Fruit fly (Drosophila melanogaster) whole organism, embryonic: ENCODE measurements around the gene CG3679.

Experiments
- ATbp ChIP-seq: fragments of 200-800 bp; sonication (Bioruptor generic); optimal IDR thresholded peaks from 2 replicates; lab custom pipeline; 2017; ENCODE audit warnings: missing biosample characterization, mild to moderate bottlenecking, missing genetic modification characterization, missing genetic modification reagents
- Abd-B ChIP-seq: fragments of 200-800 bp; sonication (Bioruptor generic); optimal IDR thresholded peaks from 2 replicates; lab custom pipeline; 2018; ENCODE audit warnings: missing biosample characterization, mild to moderate bottlenecking, missing genetic modification characterization, moderate library complexity
- Aef1 ChIP-seq: fragments of 200-800 bp; sonication (Bioruptor generic); IDR thresholded peaks from 3 replicates; pipeline ENCODE4 v1.3.6; 2022; ENCODE audit warnings: missing biosample characterization, missing genetic modification characterization
- Asciz ChIP-seq: fragments of 200-800 bp; sonication (Bioruptor generic); optimal IDR thresholded peaks from 2 replicates; lab custom pipeline; 2017; ENCODE audit warnings: missing biosample characterization, mild to moderate bottlenecking, missing genetic modification characterization, missing genetic modification reagents
- Atf-2 ChIP-seq: fragments of 200-800 bp; sonication (Bioruptor generic); optimal IDR thresholded peaks from 2 replicates; lab custom pipeline; 2016; ENCODE audit warnings: missing biosample characterization, missing genetic modification characterization
- C15 ChIP-seq: fragments of 200-800 bp; sonication (Bioruptor generic); IDR thresholded peaks from 3 replicates; pipeline ENCODE4 v1.3.6; 2022; ENCODE audit warnings: missing biosample characterization, missing genetic modification characterization
- CG11085 ChIP-seq: fragments of 200-800 bp; sonication (Bioruptor generic); IDR thresholded peaks from 2 replicates; pipeline ENCODE4 v1.3.6; 2022; ENCODE audit warnings: missing biosample characterization, missing genetic modification characterization
- CG1233 ChIP-seq: fragments of 200-800 bp; sonication (Bioruptor generic); optimal IDR thresholded peaks from 4 replicates; lab custom pipeline; 2018; ENCODE audit warnings: missing biosample characterization, mild to moderate bottlenecking, missing genetic modification characterization
- CG13775 ChIP-seq: fragments of 200-800 bp; sonication (Bioruptor generic); optimal IDR thresholded peaks from 3 replicates; lab custom pipeline; 2017; ENCODE audit warnings: missing biosample characterization, mild to moderate bottlenecking, missing genetic modification characterization
- CG14710 ChIP-seq: fragments of 200-800 bp; sonication (Bioruptor generic); optimal IDR thresholded peaks from 3 replicates; lab custom pipeline; 2019; ENCODE audit warnings: missing biosample characterization, mild to moderate bottlenecking, missing genetic modification characterization, moderate library complexity
- CG17361 ChIP-seq: fragments of 200-800 bp; sonication (Bioruptor generic); IDR thresholded peaks from 3 replicates; pipeline ENCODE4 v1.3.6; 2022; ENCODE audit warnings: missing biosample characterization, missing genetic modification characterization
- CG2120 ChIP-seq: fragments of 200-800 bp; sonication (Bioruptor generic); optimal IDR thresholded peaks from 3 replicates; lab custom pipeline; 2016; ENCODE audit warnings: missing biosample characterization, missing genetic modification characterization
- CG2712 ChIP-seq: fragments of 200-800 bp; optimal IDR thresholded peaks from 3 replicates; lab custom pipeline; 2019; ENCODE audit warnings: missing biosample characterization, mild to moderate bottlenecking, missing genetic modification characterization, moderate library complexity
- CG31388 ChIP-seq: fragments of 200-800 bp; sonication (Bioruptor generic); optimal IDR thresholded peaks from 2 replicates; lab custom pipeline; 2016; ENCODE audit warnings: missing biosample characterization, missing genetic modification characterization
- CG33557 ChIP-seq: fragments of 200-800 bp; sonication (Bioruptor generic); optimal IDR thresholded peaks from 2 replicates; lab custom pipeline; 2019; ENCODE audit warnings: missing biosample characterization, mild to moderate bottlenecking, missing genetic modification characterization, moderate library complexity
- CG34224 ChIP-seq: fragments of 200-800 bp; sonication (Bioruptor generic); IDR thresholded peaks from 3 replicates; pipeline ENCODE4 v1.3.6; 2022; ENCODE audit warnings: missing biosample characterization, missing genetic modification characterization; ENCODE audit not compliant: partially characterized antibody
- CG4360 ChIP-seq: fragments of 200-800 bp; sonication (Bioruptor generic); IDR thresholded peaks from 2 replicates; pipeline ENCODE4 v1.3.6; 2022; ENCODE audit warnings: missing biosample characterization, missing genetic modification characterization
- CG7839 ChIP-seq: fragments of 200-800 bp; sonication (Bioruptor generic); optimal IDR thresholded peaks from 3 replicates; lab custom pipeline; 2018; ENCODE audit warnings: missing biosample characterization, mild to moderate bottlenecking, missing genetic modification characterization, moderate library complexity
- CG7963 ChIP-seq: fragments of 200-800 bp; sonication (Bioruptor generic); IDR thresholded peaks from 3 replicates; pipeline ENCODE4 v1.3.6; 2022; ENCODE audit warnings: missing biosample characterization, missing genetic modification characterization; ENCODE audit not compliant: partially characterized antibody
- CG8359 ChIP-seq: fragments of 200-800 bp; sonication (Bioruptor generic); optimal IDR thresholded peaks from 2 replicates; lab custom pipeline; 2017; ENCODE audit warnings: missing biosample characterization, mild to moderate bottlenecking, missing genetic modification characterization, borderline replicate concordance
- Camta ChIP-seq: fragments of 200-800 bp; sonication (Bioruptor generic); optimal IDR thresholded peaks from 2 replicates; lab custom pipeline; 2016; ENCODE audit warnings: missing biosample characterization, missing genetic modification characterization
- CkIIα-i1 ChIP-seq: fragments of 200-800 bp; sonication (Bioruptor generic); IDR thresholded peaks from 2 replicates; pipeline ENCODE4 v1.3.6; 2022; ENCODE audit warnings: missing biosample characterization, missing genetic modification characterization
- CrebB ChIP-seq: fragments of 200-800 bp; sonication (Bioruptor generic); optimal IDR thresholded peaks from 3 replicates; lab custom pipeline; 2018; ENCODE audit warnings: missing biosample characterization, mild to moderate bottlenecking, missing genetic modification characterization
- D19B ChIP-seq: fragments of 200-800 bp; sonication (Bioruptor generic); optimal IDR thresholded peaks from 2 replicates; lab custom pipeline; 2017; ENCODE audit warnings: missing biosample characterization, mild to moderate bottlenecking, missing genetic modification characterization
- Dbx ChIP-seq: fragments of 200-800 bp; sonication (Bioruptor generic); IDR thresholded peaks from 3 replicates; pipeline ENCODE4 v1.3.6; 2022; ENCODE audit warnings: missing biosample characterization, missing genetic modification characterization
- Dip2 ChIP-seq: fragments of 200-800 bp; sonication (Bioruptor generic); IDR thresholded peaks from 2 replicates; pipeline ENCODE4 v1.3.6; 2022; ENCODE audit warnings: missing biosample characterization, missing genetic modification characterization
- Drgx ChIP-seq: fragments of 200-800 bp; sonication (Bioruptor generic); IDR thresholded peaks from 2 replicates; pipeline ENCODE4 v1.3.6; 2022; ENCODE audit warnings: missing biosample characterization, missing genetic modification characterization
- HHEX ChIP-seq: fragments of 200-800 bp; sonication (Bioruptor generic); optimal IDR thresholded peaks from 3 replicates; lab custom pipeline; 2017; ENCODE audit warnings: missing biosample characterization, mild to moderate bottlenecking, missing genetic modification characterization, missing genetic modification reagents
- Hand ChIP-seq: fragments of 200-800 bp; sonication (Bioruptor generic); optimal IDR thresholded peaks from 2 replicates; lab custom pipeline; 2017; ENCODE audit warnings: mild to moderate bottlenecking, missing biosample characterization, missing genetic modification reagents, missing genetic modification characterization
- Hr39 ChIP-seq: fragments of >200 bp; optimal IDR thresholded peaks from 2 replicates; lab custom pipeline; 2017
- Hsf ChIP-seq: fragments of 200-800 bp; sonication (Bioruptor generic); optimal IDR thresholded peaks from 3 replicates; lab custom pipeline; 2016; ENCODE audit warnings: missing biosample characterization, missing genetic modification characterization
- Lim3 ChIP-seq: fragments of 200-800 bp; sonication (Bioruptor generic); IDR thresholded peaks from 2 replicates; pipeline ENCODE4 v1.3.6; 2022; ENCODE audit warnings: missing biosample characterization, missing genetic modification characterization
- MESR4 ChIP-seq: fragments of 200-800 bp; sonication (Bioruptor generic); optimal IDR thresholded peaks from 2 replicates; lab custom pipeline; 2018; ENCODE audit warnings: missing biosample characterization, mild to moderate bottlenecking, missing genetic modification characterization, moderate library complexity
- MTF-1 ChIP-seq: fragments of 200-800 bp; sonication (Bioruptor generic); optimal IDR thresholded peaks from 2 replicates; lab custom pipeline; 2018; ENCODE audit warnings: missing biosample characterization, mild to moderate bottlenecking, missing genetic modification characterization, borderline replicate concordance
- Nf-YC ChIP-seq: fragments of 200-800 bp; optimal IDR thresholded peaks from 3 replicates; lab custom pipeline; 2019; ENCODE audit warnings: missing biosample characterization, mild to moderate bottlenecking, missing genetic modification characterization, moderate library complexity
- Poxn ChIP-seq: fragments of 200-800 bp; sonication (Bioruptor generic); IDR thresholded peaks from 2 replicates; pipeline ENCODE4 v1.3.6; 2022; ENCODE audit warnings: missing biosample characterization, missing genetic modification characterization
- btn ChIP-seq: fragments of 200-800 bp; sonication (Bioruptor generic); optimal IDR thresholded peaks from 2 replicates; lab custom pipeline; 2016; ENCODE audit warnings: missing biosample characterization, missing genetic modification characterization
- cwo ChIP-seq: fragments of 200-800 bp; sonication (Bioruptor generic); optimal IDR thresholded peaks from 3 replicates; lab custom pipeline; 2017; ENCODE audit warnings: missing biosample characterization, missing genetic modification characterization, mild to moderate bottlenecking, moderate library complexity, missing genetic modification reagents
- disco-r ChIP-seq: fragments of 200-800 bp; sonication (Bioruptor generic); optimal IDR thresholded peaks from 2 replicates; lab custom pipeline; 2016; ENCODE audit warnings: missing biosample characterization, missing genetic modification characterization
- ems ChIP-seq: fragments of 200-800 bp; sonication (Bioruptor generic); optimal IDR thresholded peaks from 3 replicates; lab custom pipeline; 2016; ENCODE audit warnings: missing biosample characterization, missing genetic modification characterization
- esg ChIP-seq: fragments of 200-800 bp; sonication (Bioruptor generic); conservative IDR thresholded peaks from 2 replicates; pipeline ENCODE4 v1.3.6; 2022; ENCODE audit warnings: missing biosample characterization, missing genetic modification characterization
- h ChIP-seq: fragments of >200 bp; optimal IDR thresholded peaks from 2 replicates; lab custom pipeline; 2017
- inv ChIP-seq: fragments of 200-800 bp; sonication (Bioruptor generic); IDR thresholded peaks from 2 replicates; pipeline ENCODE4 v1.3.6; 2022; ENCODE audit warnings: missing biosample characterization, missing genetic modification characterization; ENCODE audit not compliant: partially characterized antibody
- jumu ChIP-seq: fragments of 200-800 bp; sonication (Bioruptor generic); optimal IDR thresholded peaks from 3 replicates; lab custom pipeline; 2016; ENCODE audit warnings: missing biosample characterization, missing genetic modification characterization
- lab ChIP-seq: fragments of 200-800 bp; sonication (Bioruptor generic); optimal IDR thresholded peaks from 3 replicates; lab custom pipeline; 2017; ENCODE audit warnings: missing biosample characterization, missing genetic modification characterization, mild to moderate bottlenecking, moderate library complexity, missing genetic modification reagents
- peb ChIP-seq: fragments of 200-800 bp; sonication (Bioruptor generic); IDR thresholded peaks from 2 replicates; pipeline ENCODE4 v1.3.6; 2022; ENCODE audit warnings: missing biosample characterization, missing genetic modification characterization
- pfk ChIP-seq: fragments of 200-800 bp; sonication (Bioruptor generic); optimal IDR thresholded peaks from 2 replicates; lab custom pipeline; 2018; ENCODE audit warnings: missing biosample characterization, mild to moderate bottlenecking, missing genetic modification characterization, moderate library complexity
- sob ChIP-seq: fragments of 200-800 bp; sonication (Bioruptor generic); IDR thresholded peaks from 2 replicates; pipeline ENCODE4 v1.3.6; 2022; ENCODE audit warnings: missing biosample characterization, missing genetic modification characterization
- tgo ChIP-seq: fragments of 200-800 bp; sonication (Bioruptor generic); IDR thresholded peaks from 3 replicates; pipeline ENCODE4 v1.3.6; 2022; ENCODE audit warnings: missing biosample characterization, missing genetic modification characterization
- trh ChIP-seq: fragments of 200-800 bp; sonication (Bioruptor generic); optimal IDR thresholded peaks from 2 replicates; lab custom pipeline; 2016; ENCODE audit warnings: missing biosample characterization, missing genetic modification characterization
- unc-4 ChIP-seq: fragments of 200-800 bp; sonication (Bioruptor generic); IDR thresholded peaks from 2 replicates; pipeline ENCODE4 v1.3.6; 2022; ENCODE audit warnings: missing biosample characterization, missing genetic modification characterization; ENCODE audit not compliant: partially characterized antibody

Gene CG3679

DNA sequence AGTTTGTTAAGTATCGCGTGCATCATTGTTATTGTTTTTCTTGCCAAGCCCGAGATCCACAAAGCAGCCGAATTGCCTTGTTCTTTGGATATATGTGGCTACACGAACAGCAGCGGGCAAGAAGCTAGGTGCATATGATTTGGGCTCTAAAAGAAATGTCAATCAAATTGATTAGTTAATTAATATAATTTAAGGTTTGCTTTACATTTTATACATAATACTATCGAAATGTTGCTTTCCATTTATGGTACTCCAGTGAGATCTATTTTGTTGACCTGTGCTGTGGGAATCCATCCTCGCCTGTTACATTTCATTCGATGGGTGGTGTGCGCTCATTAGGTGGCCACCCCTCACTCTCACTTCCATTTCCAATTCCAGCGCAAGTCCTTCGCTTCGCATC, 40.3 kb upstream of the CG3679 start (continued):
- TF ChIP-seq Poxn = no peak
- TF ChIP-seq CG2120 (GFP tag; lab: Kevin White, UChicago) = peak; percentile 73
- peak; percentile 75 for TF ChIP-seq HHEX (GFP tag; lab: Kevin White, UChicago)
- peak; percentile 64 for TF ChIP-seq Hand (GFP tag; lab: Kevin White, UChicago)
- peak; percentile 66 for TF ChIP-seq CG11085 (GFP tag; lab: Robert Waterston, UW)
- TF ChIP-seq Nf-YC = peak; percentile 51
- TF ChIP-seq ems (GFP tag; lab: Kevin White, UChicago) = peak; percentile 28
- peak; percentile 25 for TF ChIP-seq D19B (GFP tag; lab: Kevin White, UChicago)
- no peak for TF ChIP-seq MESR4 (GFP tag; lab: Kevin White, UChicago)
- TF ChIP-seq pfk (GFP tag; lab: Kevin White, UChicago) = no peak
- TF ChIP-seq CkIIα-i1 = no peak; the same call in 1 of the 2 replicates
- no peak for TF ChIP-seq unc-4
- peak; percentile 89 for TF ChIP-seq lab
- TF ChIP-seq jumu = peak; percentile 41
- TF ChIP-seq sob (GFP tag; lab: Robert Waterston, UW) = peak; percentile 73
- TF ChIP-seq CG7963 (GFP tag; lab: Robert Waterston, UW) = no peak
- no peak for TF ChIP-seq Hr39
- TF ChIP-seq btn = peak; percentile 28
- no peak for TF ChIP-seq h
- peak; percentile 87 for TF ChIP-seq CG7839
- peak; percentile 86 for TF ChIP-seq CG2712 (tag; lab: Kevin White, UChicago)
- peak; percentile 74 for TF ChIP-seq tgo (GFP tag; lab: Robert Waterston, UW)
- TF ChIP-seq Asciz (GFP tag; lab: Kevin White, UChicago) = peak; percentile 67
- TF ChIP-seq Abd-B (GFP tag; lab: Kevin White, UChicago) = peak; percentile 64
- TF ChIP-seq Hsf (GFP tag; lab: Kevin White, UChicago) = peak; percentile 74
- TF ChIP-seq CG8359 (GFP tag; lab: Kevin White, UChicago) = peak; percentile 61
- TF ChIP-seq CG13775 (GFP tag; lab: Kevin White, UChicago) = peak; percentile 68
- peak; percentile 52 for TF ChIP-seq Camta (GFP tag; lab: Kevin White, UChicago)
- TF ChIP-seq CrebB (tag; lab: Kevin White, UChicago) = peak; percentile 61
- peak; percentile 60 for TF ChIP-seq CG33557 (GFP tag; lab: Kevin White, UChicago)
- peak; percentile 72 for TF ChIP-seq CG1233 (GFP tag; lab: Kevin White, UChicago)
- TF ChIP-seq CG34224 (GFP tag; lab: Robert Waterston, UW) = no peak
- peak; percentile 49 for TF ChIP-seq CG31388 (GFP tag; lab: Kevin White, UChicago)
- 0 out of 3 replicates have a peak, but pooled peaks have one; percentile 13 for TF ChIP-seq C15 (GFP tag; lab: Robert Waterston, UW)
- TF ChIP-seq CG4360 (GFP tag; lab: Robert Waterston, UW) = peak; percentile 59
- peak; percentile 72 for TF ChIP-seq CG17361 (GFP tag; lab: Robert Waterston, UW)
- peak; percentile 72 for TF ChIP-seq ATbp
- TF ChIP-seq Atf-2 (GFP tag; lab: Kevin White, UChicago) = no peak
- TF ChIP-seq esg = peak; percentile 77
- TF ChIP-seq Dbx (GFP tag; lab: Robert Waterston, UW) = peak; percentile 77
- peak; percentile 57 for TF ChIP-seq Drgx (GFP tag; lab: Robert Waterston, UW)
- peak; percentile 20 for TF ChIP-seq MTF-1 (GFP tag; lab: Kevin White, UChicago)
- peak; percentile 69 for TF ChIP-seq Aef1 (GFP tag; lab: Robert Waterston, UW)
- TF ChIP-seq Dip2 = no peak
- TF ChIP-seq Lim3 (GFP tag; lab: Robert Waterston, UW) = peak; percentile 45; the same call in 1 of the 2 replicates
- no peak for TF ChIP-seq disco-r (GFP tag; lab: Kevin White, UChicago)
- TF ChIP-seq CG14710 (tag; lab: Kevin White, UChicago) = peak; percentile 77
- no peak for TF ChIP-seq inv (GFP tag; lab: Robert Waterston, UW)
- TF ChIP-seq peb (GFP tag; lab: Robert Waterston, UW) = peak; percentile 56; the same call in 1 of the 2 replicates
- peak; percentile 71 for TF ChIP-seq cwo (GFP tag; lab: Kevin White, UChicago)
- no peak for TF ChIP-seq trh (GFP tag; lab: Kevin White, UChicago)
